Fruit fly (Drosophila melanogaster) whole organism, pupa: ENCODE data around the gene Sgsh.

ENCODE experiments used
- CG10348 ChIP-seq: fragments of 200-800 bp; sonication (Bioruptor generic); IDR thresholded peaks from 2 replicates; pipeline ENCODE4 v1.3.6; 2022; ENCODE audit warnings: missing biosample characterization, missing genetic modification characterization
- CG12605 ChIP-seq: fragments of 200-800 bp; sonication (Bioruptor generic); IDR thresholded peaks from 2 replicates; pipeline ENCODE4 v1.3.6; 2022; ENCODE audit warnings: missing biosample characterization, missing genetic modification characterization
- CG13204 ChIP-seq: fragments of 200-800 bp; sonication (Bioruptor generic); optimal IDR thresholded peaks from 2 replicates; lab custom pipeline; 2018; ENCODE audit warnings: missing biosample characterization, mild to moderate bottlenecking, missing genetic modification characterization, moderate library complexity
- CG14655 ChIP-seq: fragments of 200-800 bp; sonication (Bioruptor generic); optimal IDR thresholded peaks from 3 replicates; lab custom pipeline; 2017; ENCODE audit warnings: mild to moderate bottlenecking, missing biosample characterization, missing genetic modification reagents, missing genetic modification characterization
- CG15710 ChIP-seq: fragments of 200-800 bp; sonication (Bioruptor generic); optimal IDR thresholded peaks from 2 replicates; lab custom pipeline; 2018; ENCODE audit warnings: missing biosample characterization, mild to moderate bottlenecking, missing genetic modification characterization, moderate library complexity
- CG17806 ChIP-seq: fragments of 200-800 bp; sonication (Bioruptor generic); optimal IDR thresholded peaks from 2 replicates; lab custom pipeline; 2018; ENCODE audit warnings: missing biosample characterization, mild to moderate bottlenecking, missing genetic modification characterization, moderate library complexity
- CG32121 ChIP-seq: fragments of 200-800 bp; sonication (Bioruptor generic); IDR thresholded peaks from 2 replicates; pipeline ENCODE4 v1.3.6; 2022; ENCODE audit warnings: missing biosample characterization, missing genetic modification characterization
- CG34367 ChIP-seq: fragments of 200-800 bp; sonication (Bioruptor generic); optimal IDR thresholded peaks from 2 replicates; lab custom pipeline; 2018; ENCODE audit warnings: missing biosample characterization, mild to moderate bottlenecking, missing genetic modification characterization
- CG4496 ChIP-seq: fragments of 200-800 bp; sonication (Bioruptor generic); IDR thresholded peaks from 3 replicates; pipeline ENCODE4 v1.3.6; 2022; ENCODE audit warnings: missing biosample characterization, missing genetic modification characterization
- CG8159 ChIP-seq: fragments of 200-800 bp; sonication (Bioruptor generic); optimal IDR thresholded peaks from 3 replicates; lab custom pipeline; 2018; ENCODE audit warnings: missing biosample characterization, mild to moderate bottlenecking, missing genetic modification characterization, moderate library complexity
- CG8301 ChIP-seq: fragments of 200-800 bp; sonication (Bioruptor generic); optimal IDR thresholded peaks from 2 replicates; lab custom pipeline; 2018; ENCODE audit warnings: missing biosample characterization, mild to moderate bottlenecking, missing genetic modification characterization
- CG9948 ChIP-seq: fragments of 200-800 bp; sonication (Bioruptor generic); optimal IDR thresholded peaks from 2 replicates; lab custom pipeline; 2018; ENCODE audit warnings: missing biosample characterization, mild to moderate bottlenecking, missing genetic modification characterization, moderate library complexity
- D1 ChIP-seq: fragments of 200-800 bp; sonication (Bioruptor generic); optimal IDR thresholded peaks from 2 replicates; lab custom pipeline; 2018; ENCODE audit warnings: missing biosample characterization, mild to moderate bottlenecking, missing genetic modification characterization, moderate library complexity
- EcR ChIP-seq: fragments of 200-800 bp; sonication (Bioruptor generic); optimal IDR thresholded peaks from 3 replicates; lab custom pipeline; 2019; ENCODE audit warnings: missing biosample characterization, missing genetic modification characterization, mild to moderate bottlenecking, moderate library complexity, missing genetic modification reagents
- Ets98B ChIP-seq: fragments of 200-800 bp; sonication (Bioruptor generic); IDR thresholded peaks from 2 replicates; pipeline ENCODE4 v1.3.6; 2022; ENCODE audit warnings: missing biosample characterization, missing genetic modification characterization
- Pif1A ChIP-seq: fragments of 200-800 bp; sonication (Bioruptor generic); optimal IDR thresholded peaks from 3 replicates; lab custom pipeline; 2016; ENCODE audit warnings: missing biosample characterization, missing genetic modification characterization
- Pif1B ChIP-seq: fragments of 200-800 bp; sonication (Bioruptor generic); optimal IDR thresholded peaks from 3 replicates; lab custom pipeline; 2016; ENCODE audit warnings: missing biosample characterization, missing genetic modification characterization
- Snoo ChIP-seq: fragments of 200-800 bp; sonication (Bioruptor generic); optimal IDR thresholded peaks from 3 replicates; lab custom pipeline; 2017; ENCODE audit warnings: missing biosample characterization, mild to moderate bottlenecking, missing genetic modification characterization, inconsistent platforms
- fd96Ca ChIP-seq: fragments of 200-800 bp; sonication (Bioruptor generic); IDR thresholded peaks from 3 replicates; pipeline ENCODE4 v1.3.6; 2022; ENCODE audit warnings: missing biosample characterization, missing genetic modification characterization
- gl ChIP-seq: fragments of 200-800 bp; sonication (Bioruptor generic); optimal IDR thresholded peaks from 2 replicates; lab custom pipeline; 2018; ENCODE audit warnings: missing biosample characterization, mild to moderate bottlenecking, missing genetic modification characterization
- rn ChIP-seq: fragments of 200-800 bp; sonication (Bioruptor generic); IDR thresholded peaks from 2 replicates; pipeline ENCODE4 v1.3.6; 2022; ENCODE audit warnings: missing biosample characterization, missing genetic modification characterization

Gene Sgsh

DNA sequence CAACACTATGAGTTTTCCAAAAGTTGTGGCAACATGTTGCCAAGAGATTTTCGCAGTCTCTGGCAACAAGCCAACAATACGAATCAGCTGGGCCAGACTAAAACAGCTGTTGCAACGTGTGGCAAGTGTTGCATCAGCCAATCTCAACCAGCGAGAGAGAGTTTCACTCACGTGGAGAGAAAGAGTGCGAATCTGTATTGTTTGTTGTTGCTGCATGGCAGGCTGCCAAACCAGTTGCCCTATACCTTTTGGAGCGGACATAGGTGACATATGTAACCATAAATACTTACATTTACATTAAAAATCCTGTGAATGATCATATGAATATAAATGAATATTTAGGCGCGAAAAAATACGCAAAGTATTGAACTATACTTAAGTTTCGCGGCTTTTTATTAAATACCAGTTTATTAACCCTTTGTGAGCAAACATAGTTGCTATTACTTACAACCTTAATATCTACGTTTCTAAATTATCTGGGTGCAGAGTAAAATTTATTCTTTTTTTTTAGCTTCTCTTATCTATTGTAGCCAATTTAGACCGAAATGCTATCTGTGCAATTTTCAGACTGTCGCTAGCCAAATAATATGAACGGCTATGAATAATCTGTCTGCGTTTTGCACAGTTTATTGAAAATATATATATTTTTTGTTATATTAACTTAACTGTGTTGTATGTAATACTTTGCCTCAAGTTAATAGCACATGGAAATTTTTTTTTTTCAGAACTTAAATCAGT is 1.3 kb upstream of the Sgsh start:
- TF ChIP-seq CG13204 (GFP tag; lab: Kevin White, UChicago) (peak; percentile 24), gl (tag; lab: Kevin White, UChicago) (no peak), EcR (peak; percentile 22), CG15710 (tag; lab: Kevin White, UChicago) (peak; percentile 54), CG4496 (GFP tag; lab: Robert Waterston, UW) (peak; percentile 78), Snoo (tag; lab: Kevin White, UChicago) (peak; percentile 62), CG34367 (tag; lab: Kevin White, UChicago) (peak; percentile 49), CG32121 (GFP tag; lab: Robert Waterston, UW) (peak; percentile 60), CG9948 (peak; percentile 20), D1 (tag; lab: Kevin White, UChicago) (no peak), CG14655 (GFP tag; lab: Kevin White, UChicago) (peak; percentile 64), rn (0 out of 2 replicates have a peak, but pooled peaks have one; percentile 40), CG8301 (tag; lab: Kevin White, UChicago) (peak; percentile 47), fd96Ca (GFP tag; lab: Robert Waterston, UW) (0 out of 3 replicates have a peak, but pooled peaks have one; percentile 34), CG12605 (GFP tag; lab: Robert Waterston, UW) (peak; percentile 75), CG17806 (tag; lab: Kevin White, UChicago) (peak; percentile 39), CG8159 (tag; lab: Kevin White, UChicago) (peak; percentile 58), CG10348 (no peak), Ets98B (GFP tag; lab: Robert Waterston, UW) (peak; percentile 67), Pif1A (GFP tag; lab: Kevin White, UChicago) (peak; percentile 71), Pif1B (peak; percentile 3)

DNA sequence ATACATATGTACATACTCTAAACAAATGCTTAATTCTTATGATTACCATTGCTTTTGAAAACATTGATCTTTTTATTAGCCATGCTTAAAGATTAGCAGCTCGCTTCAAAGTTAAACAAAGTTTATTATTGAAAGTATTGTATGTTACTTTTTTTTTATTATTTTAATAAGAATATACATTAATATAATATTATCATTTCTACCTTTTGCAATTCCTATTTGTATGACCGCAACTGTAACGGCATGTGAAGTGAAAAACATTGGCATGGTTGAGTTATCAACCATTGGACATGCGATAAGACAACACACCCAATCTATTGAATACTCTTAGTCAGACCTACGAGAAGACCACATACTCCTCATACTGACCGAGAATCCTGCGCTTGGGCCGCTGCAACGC is 1.8 kb downstream of the Sgsh start:
- no peak for TF ChIP-seq rn
- TF ChIP-seq EcR: no peak
- no peak for TF ChIP-seq CG8301 (tag; lab: Kevin White, UChicago)
- TF ChIP-seq CG8159 (tag; lab: Kevin White, UChicago): no peak
- no peak for TF ChIP-seq gl (tag; lab: Kevin White, UChicago)
- peak; percentile 1 for TF ChIP-seq CG17806 (tag; lab: Kevin White, UChicago)
- TF ChIP-seq CG4496 (GFP tag; lab: Robert Waterston, UW): no peak
- TF ChIP-seq Ets98B (GFP tag; lab: Robert Waterston, UW): no peak
- no peak for TF ChIP-seq CG13204 (GFP tag; lab: Kevin White, UChicago)
- no peak for TF ChIP-seq Pif1A (GFP tag; lab: Kevin White, UChicago)
- no peak for TF ChIP-seq CG9948
- no peak for TF ChIP-seq CG15710 (tag; lab: Kevin White, UChicago)
- peak; percentile 3 for TF ChIP-seq CG14655 (GFP tag; lab: Kevin White, UChicago)
- no peak for TF ChIP-seq CG32121 (GFP tag; lab: Robert Waterston, UW)
- TF ChIP-seq CG34367 (tag; lab: Kevin White, UChicago): no peak
- TF ChIP-seq Snoo (tag; lab: Kevin White, UChicago): no peak
- no peak for TF ChIP-seq Pif1B

DNA sequence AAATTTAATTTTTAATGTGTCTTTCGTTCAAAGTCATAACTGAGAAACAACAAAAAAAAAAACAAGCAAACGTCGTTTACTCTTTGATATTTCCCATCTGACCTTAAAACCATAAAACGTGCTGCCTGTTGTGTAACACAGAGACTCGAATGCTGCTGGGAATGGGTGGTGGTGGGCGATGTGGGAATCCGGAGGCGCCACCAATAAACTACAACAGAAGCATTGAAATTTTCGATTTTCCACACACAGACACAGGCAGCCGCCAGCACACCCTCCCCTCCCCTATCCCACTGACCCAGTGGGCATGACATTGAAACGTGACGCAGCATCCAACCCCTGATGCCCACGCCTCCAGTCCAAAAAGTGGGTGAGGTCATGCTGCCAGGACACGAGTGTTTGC is 2.4 kb downstream of the Sgsh start:
- no peak for TF ChIP-seq Snoo (tag; lab: Kevin White, UChicago)
- no peak for TF ChIP-seq Pif1A (GFP tag; lab: Kevin White, UChicago)
- TF ChIP-seq Ets98B (GFP tag; lab: Robert Waterston, UW): no peak
- TF ChIP-seq CG8301 (tag; lab: Kevin White, UChicago): no peak
- TF ChIP-seq CG15710 (tag; lab: Kevin White, UChicago): no peak
- TF ChIP-seq gl (tag; lab: Kevin White, UChicago): no peak
- no peak for TF ChIP-seq CG13204 (GFP tag; lab: Kevin White, UChicago)
- no peak for TF ChIP-seq CG9948
- TF ChIP-seq CG10348: no peak
- TF ChIP-seq CG14655 (GFP tag; lab: Kevin White, UChicago): no peak
- TF ChIP-seq CG8159 (tag; lab: Kevin White, UChicago): no peak
- TF ChIP-seq CG32121 (GFP tag; lab: Robert Waterston, UW): no peak
- TF ChIP-seq Pif1B: no peak
- no peak for TF ChIP-seq CG17806 (tag; lab: Kevin White, UChicago)
- TF ChIP-seq fd96Ca (GFP tag; lab: Robert Waterston, UW): no peak
- TF ChIP-seq CG12605 (GFP tag; lab: Robert Waterston, UW): no peak

DNA sequence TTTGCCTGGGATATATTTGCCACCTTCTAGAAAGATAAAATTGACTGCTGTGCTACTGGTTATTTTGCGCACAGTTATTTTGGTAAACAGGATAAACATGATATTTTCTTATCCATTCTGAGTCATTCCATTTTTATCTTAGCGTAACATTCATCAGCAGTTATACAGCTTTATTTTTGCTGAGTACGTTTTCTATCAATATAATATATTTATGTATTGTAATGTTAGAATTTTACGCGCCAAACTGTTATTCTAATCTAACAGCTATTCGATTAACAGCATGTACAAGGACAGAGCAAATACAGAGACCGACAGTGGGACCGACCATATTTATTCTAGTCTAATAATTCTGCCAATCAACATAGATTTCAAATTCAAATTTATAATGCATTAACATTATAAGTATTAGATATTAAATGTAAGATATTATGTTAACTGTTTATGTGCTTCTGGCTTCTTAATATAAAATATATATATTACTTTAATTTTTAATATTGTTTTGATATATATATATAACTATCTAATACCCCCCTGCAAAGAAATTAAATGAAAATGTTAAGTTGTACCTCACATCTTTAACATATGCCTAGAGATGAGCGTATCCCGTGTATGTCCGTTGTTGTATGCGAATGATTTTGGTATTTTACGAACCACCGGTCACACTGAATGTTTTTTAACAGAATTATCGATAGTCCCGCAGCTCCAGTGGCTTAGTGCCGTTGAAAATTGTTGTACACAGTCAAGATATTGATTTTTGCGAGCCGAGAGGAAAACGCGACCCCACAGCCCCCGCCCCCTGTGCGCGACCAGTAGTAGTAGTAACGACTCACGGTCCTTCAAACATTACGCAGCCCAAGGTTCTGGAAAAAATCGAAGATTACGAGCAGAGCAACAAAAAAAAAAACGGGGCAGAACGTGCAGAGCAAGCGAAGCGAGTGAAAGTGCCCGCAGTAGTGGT is 6.5 kb downstream of the Sgsh start, which contains the start of gene EndoA:
Gene EndoA (plus strand): TSS at position 689 of the 958 bp plus-strand sequence.
- peak; percentile 59 for TF ChIP-seq CG14655 (GFP tag; lab: Kevin White, UChicago)
- no peak for TF ChIP-seq CG15710 (tag; lab: Kevin White, UChicago)
- peak; percentile 22 for TF ChIP-seq CG8159 (tag; lab: Kevin White, UChicago)
- TF ChIP-seq EcR: no peak
- TF ChIP-seq D1 (tag; lab: Kevin White, UChicago): no peak
- no peak for TF ChIP-seq CG17806 (tag; lab: Kevin White, UChicago)
- TF ChIP-seq rn: no peak
- no peak for TF ChIP-seq gl (tag; lab: Kevin White, UChicago)
- TF ChIP-seq fd96Ca (GFP tag; lab: Robert Waterston, UW): no peak
- peak; percentile 35 for TF ChIP-seq CG9948
- TF ChIP-seq CG13204 (GFP tag; lab: Kevin White, UChicago): no peak
- no peak for TF ChIP-seq CG12605 (GFP tag; lab: Robert Waterston, UW)
- TF ChIP-seq CG34367 (tag; lab: Kevin White, UChicago): no peak
- no peak for TF ChIP-seq CG10348
- no peak for TF ChIP-seq Pif1B
- peak; percentile 60; the same call in 1 of the 2 replicates for TF ChIP-seq CG32121 (GFP tag; lab: Robert Waterston, UW)
- no peak for TF ChIP-seq CG8301 (tag; lab: Kevin White, UChicago)
- peak; percentile 48; the same call in 2 of the 3 replicates for TF ChIP-seq CG4496 (GFP tag; lab: Robert Waterston, UW)
- peak; percentile 40; the same call in 1 of the 2 replicates for TF ChIP-seq Ets98B (GFP tag; lab: Robert Waterston, UW)
- no peak for TF ChIP-seq Pif1A (GFP tag; lab: Kevin White, UChicago)
- no peak for TF ChIP-seq Snoo (tag; lab: Kevin White, UChicago)
- TF ChIP-seq, all 21 proteins: peak for 6
